Fruit fly (Drosophila melanogaster) S2 (cell line): ENCODE results near the gene Jon99Fi.

Experiments used
- CG8478 ChIP-seq: fragments of >200 bp; optimal IDR thresholded peaks from 2 replicates; lab custom pipeline; 2018
- CTCF ChIP-seq, 2 experiments: fragments of >200 bp; optimal IDR thresholded peaks; 2 replicates each; lab custom pipeline; 2018

- no peak for TF ChIP-seq CTCF (optimal IDR thresholded peaks at IDR 0.05; lab: Kevin White, UChicago)
- no peak for TF ChIP-seq CG8478 (lab: Kevin White, UChicago)
Observed at dm6 chr3R:30450224-30450623, 38.5 kb upstream of the Jon99Fi start.
